Fruit fly (Drosophila melanogaster) whole organism, pupa: ENCODE results near the gene CG7840.

Source experiments
- CG10348 ChIP-seq: fragments of 200-800 bp; sonication (Bioruptor generic); IDR thresholded peaks from 2 replicates; pipeline ENCODE4 v1.3.6; 2022; ENCODE audit warnings: missing biosample characterization, missing genetic modification characterization
- CG12605 ChIP-seq: fragments of 200-800 bp; sonication (Bioruptor generic); IDR thresholded peaks from 2 replicates; pipeline ENCODE4 v1.3.6; 2022; ENCODE audit warnings: missing biosample characterization, missing genetic modification characterization
- CG13204 ChIP-seq: fragments of 200-800 bp; sonication (Bioruptor generic); optimal IDR thresholded peaks from 2 replicates; lab custom pipeline; 2018; ENCODE audit warnings: missing biosample characterization, mild to moderate bottlenecking, missing genetic modification characterization, moderate library complexity
- CG14655 ChIP-seq: fragments of 200-800 bp; sonication (Bioruptor generic); optimal IDR thresholded peaks from 3 replicates; lab custom pipeline; 2017; ENCODE audit warnings: mild to moderate bottlenecking, missing biosample characterization, missing genetic modification reagents, missing genetic modification characterization
- CG15710 ChIP-seq: fragments of 200-800 bp; sonication (Bioruptor generic); optimal IDR thresholded peaks from 2 replicates; lab custom pipeline; 2018; ENCODE audit warnings: missing biosample characterization, mild to moderate bottlenecking, missing genetic modification characterization, moderate library complexity
- CG17806 ChIP-seq: fragments of 200-800 bp; sonication (Bioruptor generic); optimal IDR thresholded peaks from 2 replicates; lab custom pipeline; 2018; ENCODE audit warnings: missing biosample characterization, mild to moderate bottlenecking, missing genetic modification characterization, moderate library complexity
- CG32121 ChIP-seq: fragments of 200-800 bp; sonication (Bioruptor generic); IDR thresholded peaks from 2 replicates; pipeline ENCODE4 v1.3.6; 2022; ENCODE audit warnings: missing biosample characterization, missing genetic modification characterization
- CG34367 ChIP-seq: fragments of 200-800 bp; sonication (Bioruptor generic); optimal IDR thresholded peaks from 2 replicates; lab custom pipeline; 2018; ENCODE audit warnings: missing biosample characterization, mild to moderate bottlenecking, missing genetic modification characterization
- CG4496 ChIP-seq: fragments of 200-800 bp; sonication (Bioruptor generic); IDR thresholded peaks from 3 replicates; pipeline ENCODE4 v1.3.6; 2022; ENCODE audit warnings: missing biosample characterization, missing genetic modification characterization
- CG8159 ChIP-seq: fragments of 200-800 bp; sonication (Bioruptor generic); optimal IDR thresholded peaks from 3 replicates; lab custom pipeline; 2018; ENCODE audit warnings: missing biosample characterization, mild to moderate bottlenecking, missing genetic modification characterization, moderate library complexity
- CG8301 ChIP-seq: fragments of 200-800 bp; sonication (Bioruptor generic); optimal IDR thresholded peaks from 2 replicates; lab custom pipeline; 2018; ENCODE audit warnings: missing biosample characterization, mild to moderate bottlenecking, missing genetic modification characterization
- CG9948 ChIP-seq: fragments of 200-800 bp; sonication (Bioruptor generic); optimal IDR thresholded peaks from 2 replicates; lab custom pipeline; 2018; ENCODE audit warnings: missing biosample characterization, mild to moderate bottlenecking, missing genetic modification characterization, moderate library complexity
- D1 ChIP-seq: fragments of 200-800 bp; sonication (Bioruptor generic); optimal IDR thresholded peaks from 2 replicates; lab custom pipeline; 2018; ENCODE audit warnings: missing biosample characterization, mild to moderate bottlenecking, missing genetic modification characterization, moderate library complexity
- EcR ChIP-seq: fragments of 200-800 bp; sonication (Bioruptor generic); optimal IDR thresholded peaks from 3 replicates; lab custom pipeline; 2019; ENCODE audit warnings: missing biosample characterization, missing genetic modification characterization, mild to moderate bottlenecking, moderate library complexity, missing genetic modification reagents
- Ets98B ChIP-seq: fragments of 200-800 bp; sonication (Bioruptor generic); IDR thresholded peaks from 2 replicates; pipeline ENCODE4 v1.3.6; 2022; ENCODE audit warnings: missing biosample characterization, missing genetic modification characterization
- Pif1A ChIP-seq: fragments of 200-800 bp; sonication (Bioruptor generic); optimal IDR thresholded peaks from 3 replicates; lab custom pipeline; 2016; ENCODE audit warnings: missing biosample characterization, missing genetic modification characterization
- Pif1B ChIP-seq: fragments of 200-800 bp; sonication (Bioruptor generic); optimal IDR thresholded peaks from 3 replicates; lab custom pipeline; 2016; ENCODE audit warnings: missing biosample characterization, missing genetic modification characterization
- Snoo ChIP-seq: fragments of 200-800 bp; sonication (Bioruptor generic); optimal IDR thresholded peaks from 3 replicates; lab custom pipeline; 2017; ENCODE audit warnings: missing biosample characterization, mild to moderate bottlenecking, missing genetic modification characterization, inconsistent platforms
- fd96Ca ChIP-seq: fragments of 200-800 bp; sonication (Bioruptor generic); IDR thresholded peaks from 3 replicates; pipeline ENCODE4 v1.3.6; 2022; ENCODE audit warnings: missing biosample characterization, missing genetic modification characterization
- gl ChIP-seq: fragments of 200-800 bp; sonication (Bioruptor generic); optimal IDR thresholded peaks from 2 replicates; lab custom pipeline; 2018; ENCODE audit warnings: missing biosample characterization, mild to moderate bottlenecking, missing genetic modification characterization
- rn ChIP-seq: fragments of 200-800 bp; sonication (Bioruptor generic); IDR thresholded peaks from 2 replicates; pipeline ENCODE4 v1.3.6; 2022; ENCODE audit warnings: missing biosample characterization, missing genetic modification characterization

CG7840 gene

DNA sequence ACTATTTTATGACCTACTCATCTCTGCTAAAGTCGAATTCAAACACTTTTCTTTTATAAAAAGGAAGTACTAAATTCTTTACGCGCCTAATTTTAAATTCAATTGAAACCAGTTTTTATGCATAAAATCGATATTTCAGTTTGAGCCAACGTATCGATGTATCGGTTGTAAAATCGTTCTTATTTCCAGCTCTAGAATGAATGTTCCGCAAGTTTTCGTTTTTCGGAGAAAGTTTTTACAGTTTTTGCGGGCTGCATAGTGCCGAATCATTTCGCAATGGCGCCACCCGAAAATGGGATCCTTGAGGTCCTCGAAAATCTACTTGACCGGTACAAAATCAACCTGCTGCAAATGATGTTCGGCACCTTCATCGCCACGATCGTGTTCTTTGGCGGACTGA is at the start of gene CG7840:
Gene CG7840, plus strand, starts transcription at position 178 of the 400 bp plus-strand sequence.
- TF ChIP-seq rn (GFP tag; lab: Robert Waterston, UW): no peak

DNA sequence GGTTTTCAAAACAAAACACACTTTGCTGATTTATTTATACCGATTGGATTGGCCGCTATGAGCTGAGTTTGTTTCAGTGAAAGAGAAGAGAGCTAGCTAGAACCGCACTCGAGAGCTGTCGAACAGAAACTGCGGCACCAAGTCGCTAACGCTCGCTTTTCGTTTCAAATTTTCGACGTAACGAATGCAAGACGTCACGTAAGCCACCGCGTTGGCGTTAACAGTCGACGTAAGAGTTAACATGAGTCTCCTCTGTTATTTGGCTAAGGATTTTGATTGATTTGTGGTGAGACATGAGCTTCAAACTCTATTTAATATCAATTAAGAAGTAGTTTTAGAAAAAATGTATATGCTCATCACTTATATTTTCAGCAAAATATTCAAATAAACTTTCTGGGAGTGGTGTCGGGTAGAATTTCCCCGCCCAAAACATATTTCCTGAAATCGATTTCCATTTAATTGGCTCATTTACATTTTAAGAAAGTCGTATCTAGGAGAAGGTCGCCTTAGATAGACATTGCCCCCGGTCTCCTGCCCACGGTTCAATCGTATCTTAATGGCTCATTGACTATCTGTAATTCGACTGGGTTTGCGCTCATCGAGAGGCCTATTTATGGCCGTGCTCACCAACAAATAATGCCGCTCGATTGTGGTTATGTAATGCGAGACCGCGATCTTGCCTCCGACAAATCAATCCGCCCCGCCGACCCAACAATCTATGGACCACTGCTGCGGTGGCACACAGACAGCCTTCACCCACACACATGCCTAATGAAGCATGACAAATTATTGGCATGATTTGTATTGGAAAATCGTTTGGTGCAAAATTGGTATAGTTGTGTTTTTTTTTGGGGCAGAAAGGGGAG is 47.8 kb upstream of the CG7840 start, which contains the start of gene CG8086:
Gene CG8086, minus strand, starts transcription at position 102 of the 866 bp plus-strand sequence.
- TF ChIP-seq CG15710 (tag; lab: Kevin White, UChicago): no peak
- TF ChIP-seq gl (tag; lab: Kevin White, UChicago): no peak
- TF ChIP-seq rn (GFP tag; lab: Robert Waterston, UW): no peak
- TF ChIP-seq D1 (tag; lab: Kevin White, UChicago): no peak
- TF ChIP-seq CG14655 (GFP tag; lab: Kevin White, UChicago): no peak
- TF ChIP-seq fd96Ca (GFP tag; lab: Robert Waterston, UW): no peak
- no peak for TF ChIP-seq CG9948 (tag; lab: Kevin White, UChicago)
- TF ChIP-seq CG13204 (GFP tag; lab: Kevin White, UChicago): no peak
- TF ChIP-seq Ets98B (GFP tag; lab: Robert Waterston, UW): no peak
- TF ChIP-seq CG8301 (tag; lab: Kevin White, UChicago): no peak
- no peak for TF ChIP-seq CG4496
- TF ChIP-seq CG34367 (tag; lab: Kevin White, UChicago): no peak
- no peak for TF ChIP-seq Pif1B
- TF ChIP-seq Snoo (tag; lab: Kevin White, UChicago): no peak
- TF ChIP-seq CG10348 (GFP tag; lab: Robert Waterston, UW): no peak
- no peak for TF ChIP-seq EcR (GFP tag; lab: Kevin White, UChicago)
- TF ChIP-seq CG17806 (tag; lab: Kevin White, UChicago): no peak
- no peak for TF ChIP-seq CG8159 (tag; lab: Kevin White, UChicago)
- TF ChIP-seq Pif1A: no peak
- no peak for TF ChIP-seq CG12605 (GFP tag; lab: Robert Waterston, UW)

DNA sequence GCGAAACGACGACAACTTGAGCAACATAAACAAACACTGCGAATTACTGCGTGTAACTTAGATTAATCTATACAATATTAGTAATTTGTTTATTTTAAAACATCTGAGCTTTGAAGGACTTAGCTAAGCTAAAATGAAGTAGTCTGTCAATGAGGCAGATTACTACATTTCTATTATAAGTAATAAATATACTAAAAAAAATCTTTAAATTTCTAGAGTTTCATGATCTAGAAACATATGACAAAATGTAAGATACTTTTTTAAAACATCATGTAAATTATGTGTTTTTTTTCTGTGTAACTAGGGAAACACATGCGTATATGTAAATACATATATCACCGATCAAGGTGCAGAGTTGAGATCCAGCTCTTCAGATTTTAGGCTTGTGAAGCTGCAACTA is 39.2 kb upstream of the CG7840 start:
- TF ChIP-seq CG32121 (GFP tag; lab: Robert Waterston, UW) (peak; percentile 85), CG17806 (tag; lab: Kevin White, UChicago) (peak; percentile 90), CG8159 (tag; lab: Kevin White, UChicago) (peak; percentile 93), EcR (GFP tag; lab: Kevin White, UChicago) (no peak), rn (GFP tag; lab: Robert Waterston, UW) (0 out of 2 replicates have a peak, but pooled peaks have one; percentile 18), Snoo (tag; lab: Kevin White, UChicago) (peak; percentile 34), CG15710 (tag; lab: Kevin White, UChicago) (peak; percentile 89), fd96Ca (GFP tag; lab: Robert Waterston, UW) (no peak), D1 (tag; lab: Kevin White, UChicago) (peak; percentile 75), Pif1B (peak; percentile 32), Pif1A (peak; percentile 35), CG14655 (GFP tag; lab: Kevin White, UChicago) (peak; percentile 80), CG13204 (GFP tag; lab: Kevin White, UChicago) (peak; percentile 51), CG4496 (peak; percentile 83), CG9948 (tag; lab: Kevin White, UChicago) (peak; percentile 80), CG34367 (tag; lab: Kevin White, UChicago) (peak; percentile 70), Ets98B (GFP tag; lab: Robert Waterston, UW) (peak; percentile 78), gl (tag; lab: Kevin White, UChicago) (peak; percentile 64), CG8301 (tag; lab: Kevin White, UChicago) (peak; percentile 79), CG12605 (GFP tag; lab: Robert Waterston, UW) (peak; percentile 77), CG10348 (GFP tag; lab: Robert Waterston, UW) (no peak)

DNA sequence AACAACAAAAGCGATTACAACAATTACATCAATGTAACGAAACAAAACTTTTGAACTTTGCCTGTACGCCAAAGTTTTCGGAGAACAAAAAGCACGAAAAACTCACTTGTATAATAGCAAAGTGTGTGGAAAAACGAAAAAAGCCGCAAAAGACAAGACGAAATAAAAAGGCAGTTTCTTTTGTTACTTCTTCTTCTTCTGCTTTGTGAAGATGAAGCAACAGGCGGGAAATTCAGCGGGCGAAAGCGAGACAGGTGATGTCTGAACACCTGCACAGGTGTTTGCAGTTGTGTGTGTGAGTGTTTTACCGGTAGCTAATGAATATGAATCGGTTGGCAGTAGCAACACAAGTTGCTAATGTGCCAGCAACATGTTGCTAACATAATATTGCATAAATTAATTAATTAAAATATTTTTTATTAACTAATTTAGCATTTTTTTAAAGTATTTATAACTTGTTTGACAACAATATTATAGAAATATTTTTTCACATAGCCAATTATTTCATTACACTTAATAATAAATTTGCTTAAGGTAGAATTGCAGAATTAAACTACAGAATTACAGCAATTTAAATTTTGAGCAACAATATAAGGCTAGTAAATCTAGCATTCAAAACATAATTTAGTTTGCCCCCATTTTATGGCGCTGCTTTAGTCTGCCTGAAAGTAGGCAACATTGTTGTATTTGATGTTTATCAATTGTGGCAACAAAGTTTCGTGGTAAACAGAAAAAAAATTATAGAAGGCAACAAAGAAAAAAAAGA is 38.5 kb upstream of the CG7840 start:
- TF ChIP-seq CG12605 (GFP tag; lab: Robert Waterston, UW) (peak; percentile 50; the same call in 1 of the 2 replicates), Snoo (tag; lab: Kevin White, UChicago) (no peak)

DNA sequence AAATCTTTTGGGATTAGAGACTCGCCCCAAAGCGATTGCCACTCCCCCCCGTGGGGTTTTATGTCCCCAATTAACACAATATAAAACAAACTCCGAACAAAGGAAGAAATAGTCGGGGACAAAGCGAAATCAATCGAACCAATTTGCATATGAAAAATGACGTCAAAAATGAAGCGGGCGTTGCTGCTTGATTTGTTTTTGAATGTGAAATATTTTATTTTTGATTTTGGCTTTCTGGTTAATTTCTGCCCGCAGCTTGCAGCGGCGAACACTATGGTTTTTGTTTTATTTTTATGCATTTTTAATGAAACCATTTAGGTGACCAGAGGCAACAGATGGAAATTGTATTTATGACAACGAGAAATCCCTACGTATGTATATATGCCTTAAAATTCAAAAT is 36.7 kb upstream of the CG7840 start:
- TF ChIP-seq D1 (tag; lab: Kevin White, UChicago): no peak
- no peak for TF ChIP-seq fd96Ca (GFP tag; lab: Robert Waterston, UW)

DNA sequence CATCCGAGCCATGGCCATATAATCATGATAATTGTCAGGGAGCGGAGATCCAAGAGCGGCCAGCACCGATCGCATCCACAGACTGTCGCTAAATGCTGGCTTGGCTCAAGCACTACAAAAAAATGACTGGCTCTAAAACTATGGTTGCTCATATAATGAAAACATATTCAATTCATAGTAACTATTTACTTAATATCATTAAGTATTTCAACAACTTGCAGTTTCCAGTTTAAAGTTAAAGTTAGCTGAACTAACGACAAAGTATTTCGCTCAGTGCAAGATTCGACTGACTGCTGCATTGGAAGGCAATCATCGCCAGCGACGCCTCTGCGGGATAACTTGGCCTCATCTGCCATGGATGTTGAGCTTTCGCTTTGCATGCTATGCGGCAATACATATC is 34.5 kb upstream of the CG7840 start:
- TF ChIP-seq rn (GFP tag; lab: Robert Waterston, UW) (0 out of 2 replicates have a peak, but pooled peaks have one; percentile 6), gl (tag; lab: Kevin White, UChicago) (no peak), fd96Ca (GFP tag; lab: Robert Waterston, UW) (peak; percentile 83; the same call in 2 of the 3 replicates), Ets98B (GFP tag; lab: Robert Waterston, UW) (peak; percentile 83), CG15710 (tag; lab: Kevin White, UChicago) (peak; percentile 57), CG8159 (tag; lab: Kevin White, UChicago) (peak; percentile 60), CG14655 (GFP tag; lab: Kevin White, UChicago) (peak; percentile 79), CG8301 (tag; lab: Kevin White, UChicago) (peak; percentile 77), Pif1A (peak; percentile 71), CG34367 (tag; lab: Kevin White, UChicago) (peak; percentile 57), EcR (GFP tag; lab: Kevin White, UChicago) (no peak), D1 (tag; lab: Kevin White, UChicago) (peak; percentile 4), CG12605 (GFP tag; lab: Robert Waterston, UW) (peak; percentile 73), CG10348 (GFP tag; lab: Robert Waterston, UW) (no peak), CG32121 (GFP tag; lab: Robert Waterston, UW) (peak; percentile 78), Pif1B (peak; percentile 67), CG17806 (tag; lab: Kevin White, UChicago) (peak; percentile 70), CG4496 (peak; percentile 88), CG9948 (tag; lab: Kevin White, UChicago) (peak; percentile 71), Snoo (tag; lab: Kevin White, UChicago) (no peak), CG13204 (GFP tag; lab: Kevin White, UChicago) (no peak)
